Fruit fly (Drosophila melanogaster) whole organism, pupa: ENCODE data around the gene PXo.

Source experiments
- CG8301 ChIP-seq: fragments of 200-800 bp; sonication (Bioruptor generic); optimal IDR thresholded peaks from 2 replicates; lab custom pipeline; 2018; ENCODE audit warnings: missing biosample characterization, mild to moderate bottlenecking, missing genetic modification characterization
- CG9948 ChIP-seq: fragments of 200-800 bp; sonication (Bioruptor generic); optimal IDR thresholded peaks from 2 replicates; lab custom pipeline; 2018; ENCODE audit warnings: missing biosample characterization, mild to moderate bottlenecking, missing genetic modification characterization, moderate library complexity

dm6 chr3L:5878734-5879291 lies 42.3 kb downstream of the PXo start:
- no peak for TF ChIP-seq CG9948 (tag; lab: Kevin White, UChicago)
- no peak for TF ChIP-seq CG8301
